Worm (Caenorhabditis elegans) whole organism, L1 larva: ENCODE data around the gene exc-15.

Source experiments
- C34B4.2 ChIP-seq: sonication (generic microtip); optimal IDR thresholded peaks from 2 replicates; lab custom pipeline; 2017; ENCODE audit warnings: mild to moderate bottlenecking, missing genetic modification characterization, missing compliant biosample characterization
- aly-2 ChIP-seq: fragments of 150-350 bp; optimal IDR thresholded peaks from 2 replicates; lab custom pipeline; 2014; ENCODE audit warnings: missing biosample characterization, missing genetic modification characterization
- blmp-1 ChIP-seq: fragments of 150-350 bp; optimal IDR thresholded peaks from 2 replicates; lab custom pipeline; 2014; ENCODE audit warnings: missing biosample characterization, missing genetic modification characterization
- ceh-63 ChIP-seq: fragments of 200-800 bp; sonication (Bioruptor generic); optimal IDR thresholded peaks from 2 replicates; lab custom pipeline; 2018; ENCODE audit warnings: mild to moderate bottlenecking, missing genetic modification characterization, missing compliant biosample characterization
- ceh-82 ChIP-seq, 3 experiments: fragments of 150-350 bp in 1 of 3; sonication (generic microtip) in 2 of 3; optimal IDR thresholded peaks; 2 replicates each; lab custom pipeline; 2014 to 2017; ENCODE audit warnings: missing biosample characterization in 3 of 3, missing genetic modification characterization in 3 of 3
- ceh-88 ChIP-seq: fragments of 200-800 bp; sonication (Bioruptor generic); IDR thresholded peaks from 2 replicates; pipeline ENCODE4 v1.3.6; 2022; ENCODE audit warnings: missing genetic modification characterization, missing compliant biosample characterization
- ces-1 ChIP-seq: fragments of 150-350 bp; optimal IDR thresholded peaks from 2 replicates; lab custom pipeline; 2014; ENCODE audit warnings: missing biosample characterization, missing genetic modification reagents, missing genetic modification characterization
- dpl-1 ChIP-seq, 3 experiments: fragments of 150-350 bp in 2 of 3; sonication (generic microtip) in 1 of 3; optimal IDR thresholded peaks; 2 replicates each; lab custom pipeline; 2014 to 2017; ENCODE audit warnings: missing biosample characterization in 3 of 3, missing genetic modification characterization in 3 of 3, missing genetic modification reagents in 3 of 3
- efl-1 ChIP-seq, 4 experiments: fragments of 150-350 bp; optimal IDR thresholded peaks in 3 of 4; peaks in 1 of 4; 1 replicate in 1 of 4; 2 replicates in 3 of 4; lab custom pipeline; 2014; ENCODE audit warnings: missing biosample characterization in 2 of 4, missing genetic modification characterization in 2 of 4, missing genetic modification reagents in 2 of 4
- egl-13 ChIP-seq: sonication (generic microtip); optimal IDR thresholded peaks from 2 replicates; lab custom pipeline; 2016; ENCODE audit warnings: missing genotype, missing genetic modification reagents, missing genetic modification characterization, missing compliant biosample characterization
- elt-3 ChIP-seq, 6 experiments: fragments of 150-350 bp in 1 of 6; sonication (generic microtip); optimal IDR thresholded peaks; 2 replicates each; lab custom pipeline; 2017 to 2018; ENCODE audit warnings: missing biosample characterization in 6 of 6, missing genetic modification characterization in 6 of 6, inconsistent platforms in 1 of 6
- fkh-4 ChIP-seq: sonication (generic microtip); optimal IDR thresholded peaks from 2 replicates; lab custom pipeline; 2016; ENCODE audit warnings: missing compliant biosample characterization, missing genetic modification characterization, borderline replicate concordance
- lin-14 ChIP-seq: fragments of 200-800 bp; sonication (Bioruptor generic); optimal IDR thresholded peaks from 2 replicates; lab custom pipeline; 2018; ENCODE audit warnings: mild to moderate bottlenecking, missing genetic modification characterization, moderate library complexity, missing compliant biosample characterization
- lin-39 ChIP-seq: fragments of 150-350 bp; optimal IDR thresholded peaks from 2 replicates; lab custom pipeline; 2014; ENCODE audit warnings: missing biosample characterization, missing genetic modification reagents, missing genetic modification characterization
- lir-3 ChIP-seq: sonication (generic microtip); optimal IDR thresholded peaks from 2 replicates; lab custom pipeline; 2016; ENCODE audit warnings: mild to moderate bottlenecking, missing genetic modification characterization, moderate library complexity, missing compliant biosample characterization; ENCODE audit not compliant: poor library complexity
- lsy-2 ChIP-seq, 2 experiments: fragments of 150-350 bp; optimal IDR thresholded peaks; 2 replicates each; lab custom pipeline; 2014; ENCODE audit warnings: missing biosample characterization in 2 of 2, missing genetic modification characterization in 2 of 2
- mab-9 ChIP-seq: fragments of 200-800 bp; sonication (Bioruptor generic); IDR thresholded peaks from 2 replicates; pipeline ENCODE4 v1.3.6; 2022; ENCODE audit warnings: missing genetic modification reagents, missing genetic modification characterization, missing compliant biosample characterization
- mep-1 ChIP-seq: fragments of 150-350 bp; optimal IDR thresholded peaks from 2 replicates; lab custom pipeline; 2014; ENCODE audit warnings: missing biosample characterization, missing genetic modification characterization
- nhr-11 ChIP-seq: fragments of 150-350 bp; optimal IDR thresholded peaks from 2 replicates; lab custom pipeline; 2014; ENCODE audit warnings: missing biosample characterization, missing genetic modification characterization
- nhr-237 ChIP-seq: fragments of 150-350 bp; optimal IDR thresholded peaks from 2 replicates; lab custom pipeline; 2014; ENCODE audit warnings: missing biosample characterization, missing genetic modification characterization
- nhr-47 ChIP-seq: sonication (generic microtip); optimal IDR thresholded peaks from 2 replicates; lab custom pipeline; 2016; ENCODE audit warnings: mild to moderate bottlenecking, missing genetic modification characterization, moderate library complexity, missing compliant biosample characterization
- nhr-71 ChIP-seq: sonication (generic microtip); optimal IDR thresholded peaks from 2 replicates; lab custom pipeline; 2016; ENCODE audit warnings: mild to moderate bottlenecking, missing genetic modification characterization, moderate library complexity, missing compliant biosample characterization
- nhr-76 ChIP-seq: sonication (generic microtip); optimal IDR thresholded peaks from 2 replicates; lab custom pipeline; 2017; ENCODE audit warnings: missing biosample characterization, missing genetic modification characterization
- nhr-84 ChIP-seq: sonication (generic microtip); optimal IDR thresholded peaks from 2 replicates; lab custom pipeline; 2017; ENCODE audit warnings: missing biosample characterization, missing genetic modification characterization
- nhr-85 ChIP-seq: sonication (generic microtip); peaks from one replicate; lab custom pipeline; 2016; ENCODE audit warnings: missing genetic modification characterization, inconsistent platforms, missing compliant biosample characterization
- rnt-1 ChIP-seq: sonication (generic microtip); optimal IDR thresholded peaks from 2 replicates; lab custom pipeline; 2016; ENCODE audit warnings: mild to moderate bottlenecking, missing genetic modification characterization, moderate library complexity, missing compliant biosample characterization
- sox-4 ChIP-seq: sonication (generic microtip); optimal IDR thresholded peaks from 2 replicates; lab custom pipeline; 2016; ENCODE audit warnings: missing genetic modification characterization, missing compliant biosample characterization
- sptf-1 ChIP-seq: fragments of 150-350 bp; optimal IDR thresholded peaks from 2 replicates; lab custom pipeline; 2014; ENCODE audit warnings: missing biosample characterization, missing genetic modification characterization
- sup-37 ChIP-seq: fragments of 200-800 bp; sonication (Bioruptor generic); optimal IDR thresholded peaks from 2 replicates; lab custom pipeline; 2018; ENCODE audit warnings: mild to moderate bottlenecking, missing genetic modification characterization, missing compliant biosample characterization
- swsn-7 ChIP-seq: sonication (generic microtip); optimal IDR thresholded peaks from 2 replicates; lab custom pipeline; 2016; ENCODE audit warnings: missing genetic modification characterization, missing compliant biosample characterization
- tbx-2 ChIP-seq: sonication (generic microtip); optimal IDR thresholded peaks from 2 replicates; lab custom pipeline; 2016; ENCODE audit warnings: missing genetic modification characterization, missing compliant biosample characterization
- unc-30 ChIP-seq: sonication (generic microtip); optimal IDR thresholded peaks from 2 replicates; lab custom pipeline; 2017; ENCODE audit warnings: missing biosample characterization, missing genetic modification characterization
- unc-62 ChIP-seq: fragments of 150-350 bp; optimal IDR thresholded peaks from 2 replicates; lab custom pipeline; 2014; ENCODE audit warnings: missing biosample characterization, missing genetic modification reagents, missing genetic modification characterization
- vab-15 ChIP-seq: sonication (generic microtip); optimal IDR thresholded peaks from 2 replicates; lab custom pipeline; 2017; ENCODE audit warnings: missing genotype, mild to moderate bottlenecking, missing genetic modification characterization, missing compliant biosample characterization
- xbp-1 ChIP-seq: sonication (generic microtip); optimal IDR thresholded peaks from 2 replicates; lab custom pipeline; 2016; ENCODE audit warnings: missing genetic modification characterization, missing compliant biosample characterization
- ztf-11 ChIP-seq, 2 experiments: sonication (generic microtip); optimal IDR thresholded peaks; 2 replicates each; lab custom pipeline; 2016 to 2017; ENCODE audit warnings: missing genetic modification characterization in 2 of 2, missing biosample characterization in 1 of 2, missing compliant biosample characterization in 1 of 2
- ztf-4 ChIP-seq: fragments of 150-350 bp; optimal IDR thresholded peaks from 2 replicates; lab custom pipeline; 2014; ENCODE audit warnings: missing biosample characterization, missing genetic modification characterization

exc-15 gene

DNA sequence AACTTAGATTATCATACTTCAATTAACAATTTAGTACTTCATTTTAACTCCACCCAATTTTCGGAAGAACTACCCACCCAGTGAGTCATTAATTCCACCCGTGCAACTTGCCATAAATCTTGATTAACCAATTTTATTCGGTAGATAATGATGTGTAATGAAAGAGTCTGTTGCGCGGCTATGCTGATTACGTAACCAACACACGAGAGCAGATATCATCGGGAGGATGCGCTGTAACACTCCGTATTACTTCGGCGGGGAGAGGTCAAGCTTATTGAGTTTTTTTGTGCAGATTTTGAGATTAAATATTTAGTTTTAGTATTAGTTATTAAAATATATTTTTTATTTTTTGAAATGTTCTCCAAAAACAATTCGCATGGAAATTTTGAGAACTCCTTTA lies 5.7 kb downstream of the exc-15 start:
- TF ChIP-seq nhr-84 (tag; lab: Kevin White, UChicago) = no peak
- no peak for TF ChIP-seq ztf-4 (tag; lab: Kevin White, UChicago)
- TF ChIP-seq swsn-7 (tag; lab: Kevin White, UChicago) = no peak
- TF ChIP-seq unc-30 (tag; lab: Kevin White, UChicago) = no peak
- no peak for TF ChIP-seq lin-14
- no peak for TF ChIP-seq ceh-63 (GFP tag; lab: Kevin White, UChicago)
- TF ChIP-seq xbp-1 = no peak
- no peak for TF ChIP-seq blmp-1 (tag; lab: Kevin White, UChicago)
- TF ChIP-seq ces-1 (GFP tag; lab: Kevin White, UChicago) = no peak
- no peak for TF ChIP-seq sptf-1 (tag; lab: Kevin White, UChicago)
- no peak for TF ChIP-seq egl-13
- TF ChIP-seq dpl-1 (GFP tag; optimal IDR thresholded peaks at IDR 0.05; lab: Kevin White, UChicago) = no peak
- TF ChIP-seq vab-15 = no peak
- TF ChIP-seq, all 84 proteins: peak for 0

ce11 chrV:4489893-4490292 lies 6.6 kb downstream of the exc-15 start:
- TF ChIP-seq C34B4.2 = no peak

ce11 chrV:4491273-4492094 lies 8.2 kb downstream of the exc-15 start:
- TF ChIP-seq xbp-1 (no peak), ceh-88 (GFP tag; lab: Robert Waterston, UW) (no peak), lir-3 (tag; lab: Kevin White, UChicago) (no peak), unc-62 (no peak), lin-39 (tag; lab: Kevin White, UChicago) (no peak), elt-3 (tag; optimal IDR thresholded peaks at IDR 0.05; lab: Kevin White, UChicago) (no peak), swsn-7 (tag; lab: Kevin White, UChicago) (no peak), nhr-84 (tag; lab: Kevin White, UChicago) (no peak), aly-2 (no peak), tbx-2 (tag; lab: Kevin White, UChicago) (no peak), mep-1 (tag; lab: Kevin White, UChicago) (no peak), lin-14 (peak; percentile 27), nhr-71 (tag; lab: Kevin White, UChicago) (peak; percentile 26), unc-30 (tag; lab: Kevin White, UChicago) (no peak), nhr-11 (tag; lab: Kevin White, UChicago) (no peak), lsy-2 (tag; optimal IDR thresholded peaks at IDR 0.05; lab: Kevin White, UChicago) (peak in 1 of 2 experiments; percentile 6), sup-37 (no peak), ceh-82 (tag; optimal IDR thresholded peaks at IDR 0.05; lab: Kevin White, UChicago) (no peak), rnt-1 (tag; lab: Kevin White, UChicago) (peak; percentile 73), nhr-85 (tag; lab: Kevin White, UChicago) (no peak), efl-1 (optimal IDR thresholded peaks at IDR 0.05; lab: Kevin White, UChicago) (no peak), efl-1 (GFP tag; optimal IDR thresholded peaks at IDR 0.05 in 1 of 2; lab: Kevin White, UChicago) (no peak)

ce11 chrV:4495114-4495819 lies 12.0 kb downstream of the exc-15 start:
- TF ChIP-seq ceh-82 (tag; optimal IDR thresholded peaks at IDR 0.05; lab: Kevin White, UChicago) = peak in 1 of 3 experiments; percentile 17
- TF ChIP-seq nhr-76 (tag; lab: Kevin White, UChicago) = no peak
- peak; percentile 20 for TF ChIP-seq nhr-85 (tag; lab: Kevin White, UChicago)
- no peak for TF ChIP-seq egl-13
- TF ChIP-seq sox-4 (tag; lab: Kevin White, UChicago) = no peak
- TF ChIP-seq nhr-237 (tag; lab: Kevin White, UChicago) = no peak
- 0 out of 2 replicates have a peak, but pooled peaks have one; percentile 28 for TF ChIP-seq mab-9 (GFP tag; lab: Robert Waterston, UW)
- peak in 1 of 2 experiments; percentile 33 for TF ChIP-seq ztf-11 (tag; optimal IDR thresholded peaks at IDR 0.05; lab: Kevin White, UChicago)
- no peak for TF ChIP-seq nhr-47
- TF ChIP-seq unc-62 = peak; percentile 36
- TF ChIP-seq sptf-1 (tag; lab: Kevin White, UChicago) = no peak
- TF ChIP-seq elt-3 (tag; optimal IDR thresholded peaks at IDR 0.05; lab: Kevin White, UChicago) = no peak
- no peak for TF ChIP-seq fkh-4 (tag; lab: Kevin White, UChicago)
- peak; percentile 66 for TF ChIP-seq lin-14
- peak; percentile 25 for TF ChIP-seq tbx-2 (tag; lab: Kevin White, UChicago)
- TF ChIP-seq lin-39 (tag; lab: Kevin White, UChicago) = peak; percentile 20
